Fruit fly (Drosophila melanogaster) whole organism, embryonic: ENCODE measurements around the gene CG15553.

Experiments used
- B-H2 ChIP-seq: fragments of 200-800 bp; sonication (Bioruptor generic); optimal IDR thresholded peaks from 2 replicates; lab custom pipeline; 2018; ENCODE audit warnings: missing biosample characterization, mild to moderate bottlenecking, missing genetic modification characterization
- CG1024 ChIP-seq: fragments of 200-800 bp; sonication (Bioruptor generic); IDR thresholded peaks from 2 replicates; pipeline ENCODE4 v1.3.6; 2022; ENCODE audit warnings: missing biosample characterization, missing genetic modification characterization
- CG10462 ChIP-seq: fragments of 200-800 bp; sonication (Bioruptor generic); optimal IDR thresholded peaks from 2 replicates; lab custom pipeline; 2016; ENCODE audit warnings: missing biosample characterization, missing genetic modification characterization
- CG11504 ChIP-seq: fragments of 200-800 bp; sonication (Bioruptor generic); optimal IDR thresholded peaks from 3 replicates; lab custom pipeline; 2019; ENCODE audit warnings: missing biosample characterization, mild to moderate bottlenecking, missing genetic modification characterization, moderate library complexity
- CG13296 ChIP-seq: fragments of 200-800 bp; sonication (Bioruptor generic); optimal IDR thresholded peaks from 3 replicates; lab custom pipeline; 2018; ENCODE audit warnings: missing biosample characterization, mild to moderate bottlenecking, missing genetic modification characterization
- CG15011 ChIP-seq: fragments of 200-800 bp; sonication (Bioruptor generic); optimal IDR thresholded peaks from 3 replicates; lab custom pipeline; 2018; ENCODE audit warnings: missing biosample characterization, mild to moderate bottlenecking, missing genetic modification characterization
- CG15073 ChIP-seq: fragments of 200-800 bp; sonication (Bioruptor generic); optimal IDR thresholded peaks from 2 replicates; lab custom pipeline; 2016; ENCODE audit warnings: missing biosample characterization, missing genetic modification characterization
- CG15269 ChIP-seq: fragments of 200-800 bp; sonication (Bioruptor generic); optimal IDR thresholded peaks from 2 replicates; lab custom pipeline; 2018; ENCODE audit warnings: missing biosample characterization, mild to moderate bottlenecking, missing genetic modification characterization, moderate library complexity
- CG15479 ChIP-seq: fragments of 200-800 bp; sonication (Bioruptor generic); optimal IDR thresholded peaks from 3 replicates; lab custom pipeline; 2019; ENCODE audit warnings: missing biosample characterization, mild to moderate bottlenecking, missing genetic modification characterization, moderate library complexity
- CG17568 ChIP-seq: fragments of 200-800 bp; sonication (Bioruptor generic); optimal IDR thresholded peaks from 2 replicates; lab custom pipeline; 2018; ENCODE audit warnings: missing biosample characterization, mild to moderate bottlenecking, missing genetic modification characterization, moderate library complexity
- CG17802 ChIP-seq: fragments of 200-800 bp; sonication (Bioruptor generic); optimal IDR thresholded peaks from 2 replicates; lab custom pipeline; 2018; ENCODE audit warnings: missing biosample characterization, mild to moderate bottlenecking, missing genetic modification characterization, moderate library complexity
- CG17829 ChIP-seq: fragments of 200-800 bp; optimal IDR thresholded peaks from 2 replicates; lab custom pipeline; 2019; ENCODE audit warnings: missing biosample characterization, mild to moderate bottlenecking, missing genetic modification characterization, moderate library complexity
- CG2712 ChIP-seq: fragments of 200-800 bp; optimal IDR thresholded peaks from 3 replicates; lab custom pipeline; 2019; ENCODE audit warnings: missing biosample characterization, mild to moderate bottlenecking, missing genetic modification characterization, moderate library complexity
- CG33213 ChIP-seq: fragments of 200-800 bp; sonication (Bioruptor generic); optimal IDR thresholded peaks from 3 replicates; lab custom pipeline; 2016; ENCODE audit warnings: missing biosample characterization, missing genetic modification characterization
- CG4730 ChIP-seq: fragments of 200-800 bp; sonication (Bioruptor generic); IDR thresholded peaks from 2 replicates; pipeline ENCODE4 v1.3.6; 2022; ENCODE audit warnings: missing biosample characterization, missing genetic modification characterization
- CG6654 ChIP-seq: fragments of 200-800 bp; sonication (Bioruptor generic); optimal IDR thresholded peaks from 2 replicates; lab custom pipeline; 2017; ENCODE audit warnings: missing biosample characterization, mild to moderate bottlenecking, missing genetic modification characterization
- CG6765 ChIP-seq: fragments of 200-800 bp; sonication (Bioruptor generic); optimal IDR thresholded peaks from 3 replicates; lab custom pipeline; 2017; ENCODE audit warnings: missing biosample characterization, mild to moderate bottlenecking, missing genetic modification characterization
- CG6854 ChIP-seq: fragments of 200-800 bp; sonication (Bioruptor generic); optimal IDR thresholded peaks from 3 replicates; lab custom pipeline; 2017; ENCODE audit warnings: missing biosample characterization, mild to moderate bottlenecking, missing genetic modification characterization
- CG9817 ChIP-seq: fragments of 200-800 bp; sonication (Bioruptor generic); optimal IDR thresholded peaks from 2 replicates; lab custom pipeline; 2018; ENCODE audit warnings: missing biosample characterization, mild to moderate bottlenecking, missing genetic modification characterization, moderate library complexity
- Fer1 ChIP-seq: fragments of 200-800 bp; sonication (Bioruptor generic); optimal IDR thresholded peaks from 2 replicates; lab custom pipeline; 2017; ENCODE audit warnings: missing biosample characterization, mild to moderate bottlenecking, missing genetic modification characterization
- Gug ChIP-seq: fragments of 200-800 bp; sonication (Bioruptor generic); IDR thresholded peaks from 4 replicates; pipeline ENCODE4 v1.3.6; 2022; ENCODE audit warnings: missing biosample characterization, missing genetic modification characterization
- Max ChIP-seq: fragments of 200-800 bp; sonication (Bioruptor generic); optimal IDR thresholded peaks from 2 replicates; lab custom pipeline; 2016; ENCODE audit warnings: missing biosample characterization, mild to moderate bottlenecking, missing genetic modification characterization
- Mes4 ChIP-seq: fragments of 200-800 bp; sonication (Bioruptor generic); optimal IDR thresholded peaks from 2 replicates; lab custom pipeline; 2016; ENCODE audit warnings: missing biosample characterization, missing genetic modification characterization
- NC2α ChIP-seq: fragments of 200-800 bp; sonication (Bioruptor generic); optimal IDR thresholded peaks from 2 replicates; lab custom pipeline; 2016; ENCODE audit warnings: missing biosample characterization, missing genetic modification characterization
- Sin3A ChIP-seq: fragments of >200 bp; optimal IDR thresholded peaks from 2 replicates; lab custom pipeline; 2018
- Sox100B ChIP-seq: fragments of 200-800 bp; sonication (Bioruptor generic); optimal IDR thresholded peaks from 3 replicates; lab custom pipeline; 2018; ENCODE audit warnings: missing biosample characterization, mild to moderate bottlenecking, missing genetic modification characterization
- Spps ChIP-seq: fragments of 200-800 bp; sonication (Bioruptor generic); optimal IDR thresholded peaks from 2 replicates; lab custom pipeline; 2018; ENCODE audit warnings: missing biosample characterization, mild to moderate bottlenecking, missing genetic modification characterization
- YL-1 ChIP-seq: fragments of 200-800 bp; sonication (Bioruptor generic); optimal IDR thresholded peaks from 3 replicates; lab custom pipeline; 2017; ENCODE audit warnings: missing biosample characterization, mild to moderate bottlenecking, missing genetic modification characterization
- bsh ChIP-seq, 2 experiments: fragments of 200-800 bp; sonication (Bioruptor generic); optimal IDR thresholded peaks; 2 replicates each; lab custom pipeline; 2017 to 2018; ENCODE audit warnings: mild to moderate bottlenecking in 2 of 2, missing biosample characterization in 2 of 2, missing genetic modification characterization in 2 of 2, moderate library complexity in 1 of 2
- chn ChIP-seq: fragments of 200-800 bp; sonication (Bioruptor generic); optimal IDR thresholded peaks from 2 replicates; lab custom pipeline; 2016; ENCODE audit warnings: missing biosample characterization, missing genetic modification characterization
- dimm ChIP-seq: fragments of 200-800 bp; sonication (Bioruptor generic); IDR thresholded peaks from 2 replicates; pipeline ENCODE4 v1.3.6; 2022; ENCODE audit warnings: missing biosample characterization, missing genetic modification characterization
- ewg ChIP-seq: fragments of 200-800 bp; sonication (Bioruptor generic); optimal IDR thresholded peaks from 3 replicates; lab custom pipeline; 2017; ENCODE audit warnings: mild to moderate bottlenecking, missing biosample characterization, missing genetic modification reagents, missing genetic modification characterization
- gfzf ChIP-seq: fragments of 200-800 bp; sonication (Bioruptor generic); optimal IDR thresholded peaks from 2 replicates; lab custom pipeline; 2016; ENCODE audit warnings: missing biosample characterization, mild to moderate bottlenecking, missing genetic modification characterization, moderate library complexity
- ham ChIP-seq: fragments of 200-800 bp; sonication (Bioruptor generic); IDR thresholded peaks from 2 replicates; pipeline ENCODE4 v1.3.6; 2022; ENCODE audit warnings: missing biosample characterization, missing genetic modification characterization
- hb ChIP-seq: fragments of 200-800 bp; sonication (Bioruptor generic); IDR thresholded peaks from 3 replicates; pipeline ENCODE4 v1.3.6; 2022; ENCODE audit warnings: missing biosample characterization, missing genetic modification characterization; ENCODE audit not compliant: partially characterized antibody
- lab ChIP-seq: fragments of 200-800 bp; sonication (Bioruptor generic); optimal IDR thresholded peaks from 3 replicates; lab custom pipeline; 2017; ENCODE audit warnings: missing biosample characterization, missing genetic modification characterization, mild to moderate bottlenecking, moderate library complexity, missing genetic modification reagents
- lmd ChIP-seq: fragments of 200-800 bp; sonication (Bioruptor generic); IDR thresholded peaks from 2 replicates; pipeline ENCODE4 v1.3.6; 2022; ENCODE audit warnings: missing biosample characterization, missing genetic modification characterization
- nau ChIP-seq: fragments of 200-800 bp; sonication (Bioruptor generic); optimal IDR thresholded peaks from 3 replicates; lab custom pipeline; 2017; ENCODE audit warnings: missing biosample characterization, mild to moderate bottlenecking, missing genetic modification characterization, missing genetic modification reagents
- nmo ChIP-seq: fragments of 200-800 bp; sonication (Bioruptor generic); optimal IDR thresholded peaks from 2 replicates; lab custom pipeline; 2018; ENCODE audit warnings: missing biosample characterization, mild to moderate bottlenecking, missing genetic modification characterization, moderate library complexity
- otp ChIP-seq: fragments of 200-800 bp; sonication (Bioruptor generic); IDR thresholded peaks from 3 replicates; pipeline ENCODE4, ENCODE4 v1.3.6; 2022; ENCODE audit warnings: missing biosample characterization, missing genetic modification characterization
- phol ChIP-seq: fragments of 200-800 bp; sonication (Bioruptor generic); optimal IDR thresholded peaks from 3 replicates; lab custom pipeline; 2018; ENCODE audit warnings: missing biosample characterization, mild to moderate bottlenecking, missing genetic modification characterization, moderate library complexity
- pnt ChIP-seq: fragments of 200-800 bp; sonication (Bioruptor generic); optimal IDR thresholded peaks from 3 replicates; lab custom pipeline; 2016; ENCODE audit warnings: missing biosample characterization, missing genetic modification characterization
- sc ChIP-seq, 3 experiments: fragments of >200 bp in 2 of 3; fragments of 200-800 bp in 1 of 3; sonication (Bioruptor generic) in 1 of 3; optimal IDR thresholded peaks; 2 replicates in 2 of 3; 3 replicates in 1 of 3; lab custom pipeline; 2017; ENCODE audit warnings: mild to moderate bottlenecking in 1 of 3, missing biosample characterization in 1 of 3, missing genetic modification characterization in 1 of 3, missing genetic modification reagents in 1 of 3
- tio ChIP-seq: fragments of 200-800 bp; sonication (Bioruptor generic); optimal IDR thresholded peaks from 2 replicates; lab custom pipeline; 2017; ENCODE audit warnings: missing biosample characterization, missing genetic modification characterization, inconsistent platforms
- tna ChIP-seq: fragments of 200-800 bp; sonication (Bioruptor generic); IDR thresholded peaks from 2 replicates; pipeline ENCODE4 v1.3.6; 2022; ENCODE audit warnings: missing biosample characterization, missing genetic modification characterization; ENCODE audit not compliant: partially characterized antibody
- usp ChIP-seq: fragments of >200 bp; optimal IDR thresholded peaks from 2 replicates; lab custom pipeline; 2017; ENCODE audit warnings: missing biosample characterization, missing genetic modification characterization
- wdn ChIP-seq: fragments of 200-800 bp; sonication (Bioruptor generic); IDR thresholded peaks from 2 replicates; pipeline ENCODE4 v1.3.6; 2022; ENCODE audit warnings: missing biosample characterization, missing genetic modification characterization
- z ChIP-seq: fragments of 200-800 bp; sonication (Bioruptor generic); IDR thresholded peaks from 3 replicates; pipeline ENCODE4 v1.3.6; 2022; ENCODE audit warnings: missing biosample characterization, missing genetic modification characterization

CG15553 gene

DNA sequence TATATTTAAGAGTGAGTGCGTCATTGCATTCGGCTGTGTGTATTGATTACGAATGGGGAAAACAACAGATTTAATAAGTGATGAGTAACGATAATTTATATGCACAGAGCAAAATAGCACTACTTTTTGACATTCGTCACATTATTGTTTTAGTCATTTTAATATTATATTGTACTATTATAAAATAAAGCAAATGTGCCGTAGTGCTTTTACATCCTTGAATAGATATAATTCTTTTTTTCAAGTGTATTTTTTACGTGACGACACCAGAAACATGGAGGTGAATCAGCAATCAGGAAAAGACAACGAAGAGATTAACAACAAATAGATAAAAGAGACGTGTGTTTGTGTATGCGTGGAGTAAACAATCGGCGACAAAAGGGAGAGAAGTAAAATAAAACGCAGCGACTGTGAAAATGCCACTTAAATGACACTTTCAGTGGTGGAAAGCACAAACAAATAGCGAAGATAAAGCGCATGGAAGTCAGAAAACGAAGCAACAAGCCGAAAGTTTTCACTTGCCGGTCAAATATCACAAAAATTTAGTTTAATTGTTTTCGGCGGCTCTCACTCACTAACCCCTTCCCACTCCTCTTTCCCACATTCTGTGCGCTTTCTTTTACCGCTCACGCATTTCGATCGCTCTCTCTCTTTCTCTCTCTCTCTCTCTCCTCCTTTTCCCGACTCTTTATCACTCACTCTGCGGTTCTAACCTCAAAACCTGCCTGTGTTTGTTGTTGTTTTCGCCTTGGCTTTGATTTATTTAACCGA lies 41.7 kb downstream of the CG15553 start (continued):
- peak; percentile 68 for TF ChIP-seq ewg (GFP tag; lab: Kevin White, UChicago)
- TF ChIP-seq CG15269 (tag; lab: Kevin White, UChicago): peak; percentile 74
- peak; percentile 95 for TF ChIP-seq Sox100B
- peak; percentile 79 for TF ChIP-seq tio
- peak; percentile 82 for TF ChIP-seq lmd (GFP tag; lab: Robert Waterston, UW)
- peak; percentile 89 for TF ChIP-seq phol (tag; lab: Kevin White, UChicago)
- TF ChIP-seq otp (GFP tag; lab: Robert Waterston, UW): peak; percentile 68; the same call in 1 of the 3 replicates
- TF ChIP-seq CG4730 (GFP tag; lab: Robert Waterston, UW): peak; percentile 76
- peak; percentile 89 for TF ChIP-seq CG2712
- no peak for TF ChIP-seq usp
- TF ChIP-seq Mes4 (GFP tag; lab: Kevin White, UChicago): no peak
- TF ChIP-seq Sin3A (lab: Kevin White, UChicago): no peak
- TF ChIP-seq CG17568 (GFP tag; lab: Kevin White, UChicago): peak; percentile 69
- peak; percentile 90 for TF ChIP-seq CG11504 (tag; lab: Kevin White, UChicago)
- TF ChIP-seq CG1024: peak; percentile 72
- peak; percentile 18 for TF ChIP-seq chn (GFP tag; lab: Kevin White, UChicago)
- no peak for TF ChIP-seq tna (GFP tag; lab: Robert Waterston, UW)
- peak; percentile 61 for TF ChIP-seq CG6654 (GFP tag; lab: Kevin White, UChicago)
- TF ChIP-seq wdn (GFP tag; lab: Robert Waterston, UW): peak; percentile 67
- peak; percentile 70 for TF ChIP-seq Fer1
- no peak for TF ChIP-seq NC2α
- no peak for TF ChIP-seq YL-1 (GFP tag; lab: Kevin White, UChicago)
- no peak for TF ChIP-seq CG15479 (GFP tag; lab: Kevin White, UChicago)
- TF ChIP-seq z (GFP tag; lab: Robert Waterston, UW): no peak
- TF ChIP-seq B-H2 (GFP tag; lab: Kevin White, UChicago): peak; percentile 17
- peak; percentile 76 for TF ChIP-seq Max
- TF ChIP-seq CG15073 (GFP tag; lab: Kevin White, UChicago): peak; percentile 24
- peak; percentile 80 for TF ChIP-seq Spps (tag; lab: Kevin White, UChicago)
- peak; percentile 40; the same call in 2 of the 4 replicates for TF ChIP-seq Gug (GFP tag; lab: Robert Waterston, UW)
- TF ChIP-seq nau (GFP tag; lab: Kevin White, UChicago): peak; percentile 61
- TF ChIP-seq CG17829 (tag; lab: Kevin White, UChicago): peak; percentile 91
- no peak for TF ChIP-seq CG33213 (GFP tag; lab: Kevin White, UChicago)
- TF ChIP-seq bsh (GFP tag; optimal IDR thresholded peaks at IDR 0.05; lab: Kevin White, UChicago): peak; percentile 38 to 88
- TF ChIP-seq CG17802 (tag; lab: Kevin White, UChicago): peak; percentile 60
- peak; percentile 58 for TF ChIP-seq CG6854 (GFP tag; lab: Kevin White, UChicago)
- TF ChIP-seq CG6765 (GFP tag; lab: Kevin White, UChicago): peak; percentile 60
- TF ChIP-seq hb: no peak
- peak; percentile 86 for TF ChIP-seq lab (GFP tag; lab: Kevin White, UChicago)
- no peak for TF ChIP-seq sc (optimal IDR thresholded peaks at IDR 0.05; lab: Kevin White, UChicago)
- peak; percentile 86 for TF ChIP-seq sc (GFP tag; optimal IDR thresholded peaks at IDR 0.05; lab: Kevin White, UChicago)
- TF ChIP-seq CG13296 (GFP tag; lab: Kevin White, UChicago): peak; percentile 60
- peak; percentile 18 for TF ChIP-seq pnt
- peak; percentile 77 for TF ChIP-seq CG15011
- no peak for TF ChIP-seq gfzf (GFP tag; lab: Kevin White, UChicago)
- TF ChIP-seq nmo (GFP tag; lab: Kevin White, UChicago): peak; percentile 92
- no peak for TF ChIP-seq ham (GFP tag; lab: Robert Waterston, UW)
- peak; percentile 73 for TF ChIP-seq CG9817
- no peak for TF ChIP-seq dimm (GFP tag; lab: Robert Waterston, UW)
- peak; percentile 46 for TF ChIP-seq CG10462 (GFP tag; lab: Kevin White, UChicago)
